Fruit fly (Drosophila melanogaster) Kc167 (cell line): ENCODE measurements around the gene stv.

Experiments used
- Myc ChIP-seq: fragments of >200 bp; optimal IDR thresholded peaks from 2 replicates; lab custom pipeline; 2017; ENCODE audit warnings: missing external identifiers
- Sin3A ChIP-seq: fragments of >200 bp; optimal IDR thresholded peaks from 2 replicates; lab custom pipeline; 2018; ENCODE audit warnings: missing external identifiers
- h ChIP-seq: fragments of >200 bp; optimal IDR thresholded peaks from 3 replicates; lab custom pipeline; 2018; ENCODE audit warnings: missing external identifiers
- insv ChIP-seq: fragments of >200 bp; optimal IDR thresholded peaks from 3 replicates; lab custom pipeline; 2018; ENCODE audit warnings: missing external identifiers
- psq ChIP-seq: fragments of >200 bp; optimal IDR thresholded peaks from 2 replicates; lab custom pipeline; 2017; ENCODE audit warnings: missing external identifiers
- ttk ChIP-seq: sonication (Bioruptor generic); optimal IDR thresholded peaks from 2 replicates; lab custom pipeline; 2017; ENCODE audit warnings: missing external identifiers

The stv gene

dm6 chr3L:13486041-13486859, 8.9 kb downstream of the stv start, which contains the start of the genes Abp1 and Tgi:
Abp1 (minus strand) TSS chr3L:13486280.
Tgi (plus strand) TSS chr3L:13486797.
- TF ChIP-seq ttk (lab: Kevin White, UChicago) = no peak
- no peak for TF ChIP-seq h (lab: Kevin White, UChicago)
- TF ChIP-seq Sin3A = no peak
- no peak for TF ChIP-seq insv (lab: Kevin White, UChicago)
- TF ChIP-seq psq (lab: Kevin White, UChicago) = no peak
- no peak for TF ChIP-seq Myc (lab: Kevin White, UChicago)

- TF ChIP-seq ttk (lab: Kevin White, UChicago) (no peak), Myc (lab: Kevin White, UChicago) (no peak), h (lab: Kevin White, UChicago) (no peak), insv (lab: Kevin White, UChicago) (no peak), Sin3A (no peak), psq (lab: Kevin White, UChicago) (no peak)
Observed at dm6 chr3L:13486860-13487404, 9.6 kb downstream of the stv start.

- TF ChIP-seq insv (lab: Kevin White, UChicago) = no peak
Observed at dm6 chr3L:13488129-13488876, 11.0 kb downstream of the stv start.

- TF ChIP-seq psq (lab: Kevin White, UChicago) (no peak), Sin3A (no peak), insv (lab: Kevin White, UChicago) (no peak), Myc (lab: Kevin White, UChicago) (no peak), h (lab: Kevin White, UChicago) (no peak), ttk (lab: Kevin White, UChicago) (no peak)
Observed at dm6 chr3L:13489193-13489752, 11.9 kb downstream of the stv start.

- TF ChIP-seq psq (lab: Kevin White, UChicago) (no peak), Sin3A (no peak)
Observed at dm6 chr3L:13490689-13491348, 13.5 kb downstream of the stv start.

- no peak for TF ChIP-seq h (lab: Kevin White, UChicago)
- no peak for TF ChIP-seq insv (lab: Kevin White, UChicago)
- TF ChIP-seq ttk (lab: Kevin White, UChicago) = no peak
- TF ChIP-seq Myc (lab: Kevin White, UChicago) = no peak
- no peak for TF ChIP-seq psq (lab: Kevin White, UChicago)
- no peak for TF ChIP-seq Sin3A
Observed at dm6 chr3L:13494363-13495015, 17.1 kb downstream of the stv start.

- TF ChIP-seq h (lab: Kevin White, UChicago) (no peak), Sin3A (no peak), ttk (lab: Kevin White, UChicago) (no peak), psq (lab: Kevin White, UChicago) (no peak), insv (lab: Kevin White, UChicago) (no peak), Myc (lab: Kevin White, UChicago) (no peak)
Observed at dm6 chr3L:13495065-13495464, 17.7 kb downstream of the stv start.

dm6 chr3L:13497720-13498355, 20.5 kb downstream of the stv start:
- TF ChIP-seq Myc (lab: Kevin White, UChicago) = no peak
- TF ChIP-seq Sin3A = no peak
- no peak for TF ChIP-seq ttk (lab: Kevin White, UChicago)
- TF ChIP-seq psq (lab: Kevin White, UChicago) = no peak
- TF ChIP-seq insv (lab: Kevin White, UChicago) = no peak
- no peak for TF ChIP-seq h (lab: Kevin White, UChicago)

- TF ChIP-seq psq (lab: Kevin White, UChicago) (no peak), ttk (lab: Kevin White, UChicago) (no peak), Myc (lab: Kevin White, UChicago) (no peak), h (lab: Kevin White, UChicago) (no peak), Sin3A (no peak), insv (lab: Kevin White, UChicago) (no peak)
Observed at dm6 chr3L:13499531-13499930, 22.2 kb downstream of the stv start.

- TF ChIP-seq ttk (lab: Kevin White, UChicago) (no peak), Myc (lab: Kevin White, UChicago) (no peak), insv (lab: Kevin White, UChicago) (no peak), Sin3A (no peak)
Observed at dm6 chr3L:13499932-13500719, 22.8 kb downstream of the stv start.
